Worm (Caenorhabditis elegans) whole organism, L3 larva: ENCODE measurements around the gene srxa-8.

Experiments used
- ama-1 ChIP-seq: fragments of 150-350 bp; optimal IDR thresholded peaks from 2 replicates; lab custom pipeline; 2018
- ceh-16 ChIP-seq: sonication (generic microtip); optimal IDR thresholded peaks from 2 replicates; lab custom pipeline; 2017; ENCODE audit warnings: missing biosample characterization, missing genetic modification characterization
- jun-1 ChIP-seq: fragments of 150-350 bp; optimal IDR thresholded peaks from 2 replicates; lab custom pipeline; 2014; ENCODE audit warnings: missing biosample characterization, missing genetic modification reagents, missing genetic modification characterization
- lin-39 ChIP-seq: fragments of 150-350 bp; optimal IDR thresholded peaks from 2 replicates; lab custom pipeline; 2018; ENCODE audit warnings: missing biosample characterization, missing genetic modification reagents, missing genetic modification characterization
- mml-1 ChIP-seq: fragments of 150-350 bp; sonication (generic microtip); optimal IDR thresholded peaks from 3 replicates; lab custom pipeline; 2014; ENCODE audit warnings: missing biosample characterization, missing genetic modification characterization
- nfya-1 ChIP-seq: sonication (generic microtip); optimal IDR thresholded peaks from 2 replicates; lab custom pipeline; 2017; ENCODE audit warnings: missing genetic modification characterization, mild to moderate bottlenecking, missing compliant biosample characterization, antibody characterized with exemption, moderate library complexity; ENCODE audit not compliant: insufficient read depth
- nhr-11 ChIP-seq: fragments of 150-350 bp; optimal IDR thresholded peaks from 2 replicates; lab custom pipeline; 2014; ENCODE audit warnings: missing biosample characterization, missing genetic modification characterization
- nhr-12 ChIP-seq: fragments of 150-350 bp; optimal IDR thresholded peaks from 2 replicates; lab custom pipeline; 2014; ENCODE audit warnings: missing biosample characterization, missing genetic modification characterization
- nhr-25 ChIP-seq: sonication (generic microtip); optimal IDR thresholded peaks from 2 replicates; lab custom pipeline; 2017; ENCODE audit warnings: missing biosample characterization, missing genetic modification characterization
- snpc-4 ChIP-seq: fragments of 150-350 bp; optimal IDR thresholded peaks from 2 replicates; lab custom pipeline; 2014; ENCODE audit warnings: missing biosample characterization, missing genetic modification characterization
- unc-39 ChIP-seq: sonication (generic microtip); optimal IDR thresholded peaks from 4 replicates; lab custom pipeline; 2017; ENCODE audit warnings: missing biosample characterization, missing genetic modification characterization

DNA sequence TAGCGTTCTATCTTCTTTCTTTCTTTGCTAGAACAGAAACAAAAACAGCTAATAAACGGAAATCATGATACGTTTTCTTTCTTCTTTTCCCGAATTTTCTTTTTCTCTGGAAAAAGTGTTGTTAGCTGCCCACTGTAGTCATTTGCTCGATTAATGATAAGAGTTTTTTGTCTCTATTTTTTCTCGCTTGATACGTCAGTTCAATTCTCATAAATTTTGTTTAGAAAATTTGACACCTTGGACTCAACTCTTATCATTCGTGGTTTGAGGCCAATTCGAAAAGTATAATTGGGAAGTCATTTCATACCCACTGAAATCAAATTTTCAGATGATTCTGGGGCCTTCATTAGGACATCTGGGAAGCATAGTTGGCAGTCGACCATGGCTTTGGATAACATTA is 33.2 kb upstream of the srxa-8 start:
- TF ChIP-seq jun-1 (tag; lab: Kevin White, UChicago) (no peak), snpc-4 (no peak), ceh-16 (no peak), ama-1 (lab: Kevin White, UChicago) (no peak), unc-39 (tag; lab: Kevin White, UChicago) (no peak), nhr-12 (no peak), lin-39 (tag; lab: Kevin White, UChicago) (no peak), nhr-25 (tag; lab: Kevin White, UChicago) (no peak), mml-1 (no peak), nhr-11 (tag; lab: Kevin White, UChicago) (no peak), nfya-1 (tag; lab: Kevin White, UChicago) (no peak)
